Worm (Caenorhabditis elegans) whole organism, midembryonic: ENCODE results near the gene dpf-2.

Experiments
- klf-2 ChIP-seq: fragments of 200-800 bp; sonication (Bioruptor generic); conservative IDR thresholded peaks from 2 replicates; pipeline ENCODE4 v1.3.6; 2022; ENCODE audit warnings: missing genetic modification reagents, missing genetic modification characterization, missing compliant biosample characterization
- ztf-23 ChIP-seq: fragments of 200-800 bp; sonication (Bioruptor generic); IDR thresholded peaks from 2 replicates; pipeline ENCODE4 v1.3.6; 2022; ENCODE audit warnings: missing genetic modification reagents, missing genetic modification characterization, missing compliant biosample characterization
- ztf-29 ChIP-seq: fragments of 200-800 bp; sonication (Bioruptor generic); IDR thresholded peaks from 2 replicates; pipeline ENCODE4 v1.3.6; 2022; ENCODE audit warnings: missing genetic modification reagents, missing genetic modification characterization, missing compliant biosample characterization

ce11 chrX:14787557-14787932 lies 44.1 kb upstream of the dpf-2 start:
- TF ChIP-seq klf-2 (no peak), ztf-23 (no peak), ztf-29 (GFP tag; lab: Robert Waterston, UW) (no peak)
